Fruit fly (Drosophila melanogaster) whole organism, adult: ENCODE results near the gene Dhc98D.
A peak's percentile ranks its signal among the peaks of the same experiment; 100 is the strongest.

Source experiments
- CG11617 ChIP-seq: fragments of 200-800 bp; sonication (Bioruptor generic); optimal IDR thresholded peaks from 2 replicates; lab custom pipeline; 2017; ENCODE audit warnings: mild to moderate bottlenecking, missing biosample characterization, missing genetic modification reagents, missing genetic modification characterization
- CG12768 ChIP-seq: fragments of 200-800 bp; sonication (Bioruptor generic); optimal IDR thresholded peaks from 2 replicates; lab custom pipeline; 2017; ENCODE audit warnings: missing biosample characterization, missing genetic modification characterization, mild to moderate bottlenecking, moderate library complexity, missing genetic modification reagents
- CG14711 ChIP-seq: fragments of 200-800 bp; sonication (Bioruptor generic); optimal IDR thresholded peaks from 2 replicates; lab custom pipeline; 2018; ENCODE audit warnings: missing biosample characterization, mild to moderate bottlenecking, missing genetic modification characterization, moderate library complexity
- CG1620 ChIP-seq: fragments of 200-800 bp; sonication (Bioruptor generic); optimal IDR thresholded peaks from 2 replicates; lab custom pipeline; 2016; ENCODE audit warnings: missing biosample characterization, missing genetic modification characterization
- CG33017 ChIP-seq: fragments of 200-800 bp; sonication (Bioruptor generic); optimal IDR thresholded peaks from 2 replicates; lab custom pipeline; 2018; ENCODE audit warnings: missing biosample characterization, mild to moderate bottlenecking, missing genetic modification characterization, moderate library complexity
- CG5204 ChIP-seq: fragments of 200-800 bp; sonication (Bioruptor generic); optimal IDR thresholded peaks from 2 replicates; lab custom pipeline; 2016; ENCODE audit warnings: missing biosample characterization, missing genetic modification characterization
- CG7045 ChIP-seq: fragments of 200-800 bp; sonication (Bioruptor generic); optimal IDR thresholded peaks from 2 replicates; lab custom pipeline; 2017; ENCODE audit warnings: missing biosample characterization, mild to moderate bottlenecking, missing genetic modification characterization
- CG7101 ChIP-seq: fragments of 200-800 bp; sonication (Bioruptor generic); optimal IDR thresholded peaks from 2 replicates; lab custom pipeline; 2018; ENCODE audit warnings: missing biosample characterization, mild to moderate bottlenecking, missing genetic modification characterization, moderate library complexity
- Clk ChIP-seq: fragments of 200-800 bp; sonication (Bioruptor generic); optimal IDR thresholded peaks from 2 replicates; lab custom pipeline; 2017; ENCODE audit warnings: missing biosample characterization, missing genetic modification characterization
- Crg-1 ChIP-seq: fragments of 200-800 bp; sonication (Bioruptor generic); optimal IDR thresholded peaks from 2 replicates; lab custom pipeline; 2016; ENCODE audit warnings: missing biosample characterization, missing genetic modification characterization
- Hr96 ChIP-seq: fragments of 200-800 bp; sonication (Bioruptor generic); optimal IDR thresholded peaks from 2 replicates; lab custom pipeline; 2016; ENCODE audit warnings: missing biosample characterization, missing genetic modification characterization
- Mnt ChIP-seq: fragments of 200-800 bp; sonication (Bioruptor generic); optimal IDR thresholded peaks from 2 replicates; lab custom pipeline; 2016; ENCODE audit warnings: missing biosample characterization, mild to moderate bottlenecking, missing genetic modification characterization
- bab1 ChIP-seq: fragments of 200-800 bp; sonication (Bioruptor generic); optimal IDR thresholded peaks from 3 replicates; lab custom pipeline; 2019; ENCODE audit warnings: missing biosample characterization, mild to moderate bottlenecking, missing genetic modification characterization, moderate library complexity
- cic ChIP-seq: fragments of 200-800 bp; sonication (Bioruptor generic); optimal IDR thresholded peaks from 2 replicates; lab custom pipeline; 2017; ENCODE audit warnings: missing biosample characterization, mild to moderate bottlenecking, missing genetic modification characterization, moderate library complexity
- cnc ChIP-seq, 2 experiments: fragments of >200 bp; optimal IDR thresholded peaks; 2 replicates each; lab custom pipeline; 2017
- kay ChIP-seq: fragments of 200-800 bp; sonication (Bioruptor generic); peaks from one replicate; lab custom pipeline; 2016; ENCODE audit warnings: missing biosample characterization, missing genetic modification characterization, borderline replicate concordance
- ovo ChIP-seq: fragments of 200-800 bp; sonication (Bioruptor generic); optimal IDR thresholded peaks from 2 replicates; lab custom pipeline; 2016; ENCODE audit warnings: missing biosample characterization, missing genetic modification characterization
- pad ChIP-seq: fragments of 200-800 bp; sonication (Bioruptor generic); optimal IDR thresholded peaks from 3 replicates; lab custom pipeline; 2017; ENCODE audit warnings: missing biosample characterization, missing genetic modification characterization, mild to moderate bottlenecking, moderate library complexity, missing genetic modification reagents
- tj ChIP-seq: fragments of 200-800 bp; sonication (Bioruptor generic); optimal IDR thresholded peaks from 3 replicates; lab custom pipeline; 2017; ENCODE audit warnings: missing biosample characterization, mild to moderate bottlenecking, missing genetic modification characterization, moderate library complexity
- toe ChIP-seq: fragments of 200-800 bp; sonication (Bioruptor generic); optimal IDR thresholded peaks from 2 replicates; lab custom pipeline; 2016; ENCODE audit warnings: missing biosample characterization, missing genetic modification characterization

The Dhc98D gene

dm6 chr3R:28556385-28556784 is 69.6 kb downstream of the Dhc98D start:
- TF ChIP-seq CG7101 (tag; lab: Kevin White, UChicago): peak; percentile 6
- peak; percentile 34 for TF ChIP-seq kay (GFP tag; lab: Kevin White, UChicago)
- no peak for TF ChIP-seq CG11617 (GFP tag; lab: Kevin White, UChicago)
- TF ChIP-seq CG7045 (GFP tag; lab: Kevin White, UChicago): peak; percentile 15
- TF ChIP-seq CG14711 (tag; lab: Kevin White, UChicago): no peak
- no peak for TF ChIP-seq bab1 (GFP tag; lab: Kevin White, UChicago)
- TF ChIP-seq tj (GFP tag; lab: Kevin White, UChicago): no peak
- TF ChIP-seq CG33017 (tag; lab: Kevin White, UChicago): no peak
- no peak for TF ChIP-seq Mnt (GFP tag; lab: Kevin White, UChicago)
- no peak for TF ChIP-seq CG1620
- no peak for TF ChIP-seq cnc (optimal IDR thresholded peaks at IDR 0.05; lab: Kevin White, UChicago)
- no peak for TF ChIP-seq toe (GFP tag; lab: Kevin White, UChicago)
- no peak for TF ChIP-seq pad (GFP tag; lab: Kevin White, UChicago)
- TF ChIP-seq CG5204 (GFP tag; lab: Kevin White, UChicago): no peak
- no peak for TF ChIP-seq cic
- no peak for TF ChIP-seq CG12768
- TF ChIP-seq Crg-1 (GFP tag; lab: Kevin White, UChicago): peak; percentile 39
- TF ChIP-seq Clk: no peak
- no peak for TF ChIP-seq Hr96
- TF ChIP-seq ovo (GFP tag; lab: Kevin White, UChicago): no peak

dm6 chr3R:28558801-28559200 is 72.0 kb downstream of the Dhc98D start:
- TF ChIP-seq Clk: no peak
- no peak for TF ChIP-seq tj (GFP tag; lab: Kevin White, UChicago)
- TF ChIP-seq CG1620: no peak
- no peak for TF ChIP-seq pad (GFP tag; lab: Kevin White, UChicago)
- TF ChIP-seq CG7045 (GFP tag; lab: Kevin White, UChicago): no peak
- no peak for TF ChIP-seq ovo (GFP tag; lab: Kevin White, UChicago)
- no peak for TF ChIP-seq bab1 (GFP tag; lab: Kevin White, UChicago)
- TF ChIP-seq CG11617 (GFP tag; lab: Kevin White, UChicago): no peak
- TF ChIP-seq kay (GFP tag; lab: Kevin White, UChicago): no peak
- no peak for TF ChIP-seq toe (GFP tag; lab: Kevin White, UChicago)
- TF ChIP-seq CG12768: no peak
- TF ChIP-seq CG7101 (tag; lab: Kevin White, UChicago): no peak
- no peak for TF ChIP-seq cnc (optimal IDR thresholded peaks at IDR 0.05; lab: Kevin White, UChicago)
- TF ChIP-seq Crg-1 (GFP tag; lab: Kevin White, UChicago): no peak
- no peak for TF ChIP-seq CG5204 (GFP tag; lab: Kevin White, UChicago)
- no peak for TF ChIP-seq CG14711 (tag; lab: Kevin White, UChicago)
- TF ChIP-seq CG33017 (tag; lab: Kevin White, UChicago): no peak
- no peak for TF ChIP-seq Mnt (GFP tag; lab: Kevin White, UChicago)
- no peak for TF ChIP-seq Hr96
- TF ChIP-seq cic: no peak

dm6 chr3R:28561320-28561831 is 74.6 kb downstream of the Dhc98D start:
- TF ChIP-seq CG12768 (no peak), cnc (optimal IDR thresholded peaks at IDR 0.05; lab: Kevin White, UChicago) (no peak), pad (GFP tag; lab: Kevin White, UChicago) (no peak), cic (no peak), kay (GFP tag; lab: Kevin White, UChicago) (no peak), CG11617 (GFP tag; lab: Kevin White, UChicago) (no peak), Crg-1 (GFP tag; lab: Kevin White, UChicago) (no peak), bab1 (GFP tag; lab: Kevin White, UChicago) (no peak), CG5204 (GFP tag; lab: Kevin White, UChicago) (no peak), toe (GFP tag; lab: Kevin White, UChicago) (no peak), CG7101 (tag; lab: Kevin White, UChicago) (no peak), ovo (GFP tag; lab: Kevin White, UChicago) (no peak), Mnt (GFP tag; lab: Kevin White, UChicago) (no peak), Hr96 (no peak), CG7045 (GFP tag; lab: Kevin White, UChicago) (no peak), tj (GFP tag; lab: Kevin White, UChicago) (no peak), Clk (no peak), CG14711 (tag; lab: Kevin White, UChicago) (no peak), CG33017 (tag; lab: Kevin White, UChicago) (no peak), CG1620 (no peak)

- TF ChIP-seq cic (no peak), Clk (no peak), Crg-1 (GFP tag; lab: Kevin White, UChicago) (no peak), CG7101 (tag; lab: Kevin White, UChicago) (no peak), CG14711 (tag; lab: Kevin White, UChicago) (no peak), CG1620 (no peak), cnc (optimal IDR thresholded peaks at IDR 0.05; lab: Kevin White, UChicago) (no peak), kay (GFP tag; lab: Kevin White, UChicago) (no peak)
Measured at dm6 chr3R:28562654-28563198, 76.0 kb downstream of the Dhc98D start.

dm6 chr3R:28563531-28563930 is 76.8 kb downstream of the Dhc98D start:
- TF ChIP-seq Mnt (GFP tag; lab: Kevin White, UChicago) (no peak), Crg-1 (GFP tag; lab: Kevin White, UChicago) (no peak)
